Worm (Caenorhabditis elegans) whole organism, late embryonic: Measurements from ENCODE around the gene F09E10.5.

Experiments used
- C08G9.2 ChIP-seq: sonication (generic microtip); optimal IDR thresholded peaks from 2 replicates; lab custom pipeline; 2016; ENCODE audit warnings: mild to moderate bottlenecking, missing genetic modification characterization, moderate library complexity, missing compliant biosample characterization
- K02D7.2 ChIP-seq: sonication (generic microtip); optimal IDR thresholded peaks from 2 replicates; lab custom pipeline; 2017; ENCODE audit warnings: mild to moderate bottlenecking, missing genetic modification characterization, missing compliant biosample characterization
- ahr-1 ChIP-seq: sonication (generic microtip); optimal IDR thresholded peaks from 2 replicates; lab custom pipeline; 2016; ENCODE audit warnings: missing genetic modification characterization, missing compliant biosample characterization
- ceh-14 ChIP-seq: sonication (generic microtip); optimal IDR thresholded peaks from 2 replicates; lab custom pipeline; 2016; ENCODE audit warnings: missing genotype, missing genetic modification characterization, missing compliant biosample characterization
- ceh-18 ChIP-seq: sonication (generic microtip); optimal IDR thresholded peaks from 2 replicates; lab custom pipeline; 2016; ENCODE audit warnings: missing genetic modification characterization, missing compliant biosample characterization
- ceh-19 ChIP-seq: fragments of 200-800 bp; sonication (Bioruptor generic); optimal IDR thresholded peaks from 2 replicates; lab custom pipeline; 2018; ENCODE audit warnings: mild to moderate bottlenecking, missing genetic modification characterization, missing compliant biosample characterization
- ceh-2 ChIP-seq: sonication (generic microtip); optimal IDR thresholded peaks from 2 replicates; lab custom pipeline; 2016; ENCODE audit warnings: missing genotype, missing genetic modification characterization, missing compliant biosample characterization
- ceh-22 ChIP-seq: sonication (generic microtip); optimal IDR thresholded peaks from 2 replicates; lab custom pipeline; 2017; ENCODE audit warnings: missing biosample characterization, missing genetic modification characterization
- ceh-24 ChIP-seq: sonication (generic microtip); optimal IDR thresholded peaks from 2 replicates; lab custom pipeline; 2016; ENCODE audit warnings: mild to moderate bottlenecking, missing genetic modification characterization, missing compliant biosample characterization
- ceh-31 ChIP-seq: sonication (generic microtip); optimal IDR thresholded peaks from 2 replicates; lab custom pipeline; 2016; ENCODE audit warnings: missing genetic modification characterization, missing compliant biosample characterization
- ceh-34 ChIP-seq: sonication (generic microtip); optimal IDR thresholded peaks from 2 replicates; lab custom pipeline; 2016; ENCODE audit warnings: mild to moderate bottlenecking, missing genetic modification characterization, missing compliant biosample characterization
- ceh-45 ChIP-seq: fragments of 200-800 bp; sonication (Bioruptor generic); IDR thresholded peaks from 2 replicates; pipeline ENCODE4 v1.3.6; 2022; ENCODE audit warnings: missing genetic modification reagents, missing genetic modification characterization, missing compliant biosample characterization
- ceh-6 ChIP-seq: fragments of 200-800 bp; sonication (Bioruptor generic); optimal IDR thresholded peaks from 2 replicates; lab custom pipeline; 2018; ENCODE audit warnings: mild to moderate bottlenecking, missing genetic modification characterization, missing compliant biosample characterization
- dmd-4 ChIP-seq: sonication (generic microtip); optimal IDR thresholded peaks from 2 replicates; lab custom pipeline; 2016; ENCODE audit warnings: borderline replicate concordance, missing genetic modification characterization, missing compliant biosample characterization
- elt-2 ChIP-seq: sonication (generic microtip); optimal IDR thresholded peaks from 2 replicates; lab custom pipeline; 2016; ENCODE audit warnings: missing genetic modification reagents, missing genetic modification characterization, missing compliant biosample characterization
- elt-4 ChIP-seq: sonication (generic microtip); optimal IDR thresholded peaks from 2 replicates; lab custom pipeline; 2016; ENCODE audit warnings: missing genetic modification characterization, missing compliant biosample characterization
- ets-4 ChIP-seq: sonication (generic microtip); optimal IDR thresholded peaks from 2 replicates; lab custom pipeline; 2016; ENCODE audit warnings: missing genetic modification characterization, missing compliant biosample characterization
- eyg-1 ChIP-seq: sonication (generic microtip); optimal IDR thresholded peaks from 2 replicates; lab custom pipeline; 2016; ENCODE audit warnings: missing genotype, missing genetic modification characterization, missing compliant biosample characterization
- fkh-6 ChIP-seq: sonication (generic microtip); optimal IDR thresholded peaks from 2 replicates; lab custom pipeline; 2016; ENCODE audit warnings: missing genetic modification characterization, missing compliant biosample characterization
- gmeb-2 ChIP-seq: sonication (generic microtip); optimal IDR thresholded peaks from 2 replicates; lab custom pipeline; 2016; ENCODE audit warnings: missing genetic modification characterization, inconsistent platforms, missing compliant biosample characterization
- hlh-13 ChIP-seq: fragments of 200-800 bp; sonication (Bioruptor generic); optimal IDR thresholded peaks from 2 replicates; lab custom pipeline; 2018; ENCODE audit warnings: mild to moderate bottlenecking, missing genetic modification characterization, missing compliant biosample characterization
- hlh-15 ChIP-seq: sonication (generic microtip); optimal IDR thresholded peaks from 2 replicates; lab custom pipeline; 2016; ENCODE audit warnings: missing genetic modification characterization, missing compliant biosample characterization
- hlh-30 ChIP-seq: sonication (generic microtip); optimal IDR thresholded peaks from 2 replicates; lab custom pipeline; 2017; ENCODE audit warnings: antibody characterized with exemption, missing genetic modification characterization, missing compliant biosample characterization; ENCODE audit not compliant: insufficient read depth
- hlh-6 ChIP-seq: sonication (generic microtip); optimal IDR thresholded peaks from 2 replicates; lab custom pipeline; 2016; ENCODE audit warnings: missing genotype, missing genetic modification characterization, missing compliant biosample characterization
- lim-6 ChIP-seq: sonication (generic microtip); optimal IDR thresholded peaks from 2 replicates; lab custom pipeline; 2016; ENCODE audit warnings: missing genetic modification characterization, missing compliant biosample characterization
- mec-3 ChIP-seq: sonication (generic microtip); optimal IDR thresholded peaks from 2 replicates; lab custom pipeline; 2016; ENCODE audit warnings: borderline replicate concordance, missing genetic modification characterization, missing compliant biosample characterization
- nfya-1 ChIP-seq: sonication (generic microtip); optimal IDR thresholded peaks from 2 replicates; lab custom pipeline; 2017; ENCODE audit warnings: missing genetic modification characterization, mild to moderate bottlenecking, missing compliant biosample characterization, antibody characterized with exemption, moderate library complexity
- nhr-11 ChIP-seq: fragments of 150-350 bp; optimal IDR thresholded peaks from 2 replicates; lab custom pipeline; 2014; ENCODE audit warnings: missing biosample characterization, missing genetic modification characterization
- npax-4 ChIP-seq: sonication (generic microtip); optimal IDR thresholded peaks from 2 replicates; lab custom pipeline; 2016; ENCODE audit warnings: missing genetic modification characterization, missing compliant biosample characterization
- odd-2 ChIP-seq: sonication (generic microtip); optimal IDR thresholded peaks from 2 replicates; lab custom pipeline; 2017; ENCODE audit warnings: antibody characterized with exemption, mild to moderate bottlenecking, missing genetic modification characterization, missing compliant biosample characterization
- pag-3 ChIP-seq: sonication (generic microtip); optimal IDR thresholded peaks from 2 replicates; lab custom pipeline; 2016; ENCODE audit warnings: missing compliant biosample characterization, missing genetic modification characterization, borderline replicate concordance
- pat-9 ChIP-seq: fragments of 200-800 bp; sonication (Bioruptor generic); optimal IDR thresholded peaks from 2 replicates; lab custom pipeline; 2018; ENCODE audit warnings: mild to moderate bottlenecking, missing genetic modification characterization, moderate library complexity, missing compliant biosample characterization
- pax-1 ChIP-seq: fragments of 150-350 bp; optimal IDR thresholded peaks from 2 replicates; lab custom pipeline; 2014; ENCODE audit warnings: missing biosample characterization, missing genetic modification characterization
- pha-2 ChIP-seq: sonication (generic microtip); optimal IDR thresholded peaks from 2 replicates; lab custom pipeline; 2017; ENCODE audit warnings: mild to moderate bottlenecking, missing genetic modification characterization, missing compliant biosample characterization
- pqm-1 ChIP-seq: sonication (generic microtip); optimal IDR thresholded peaks from 2 replicates; lab custom pipeline; 2016; ENCODE audit warnings: missing genetic modification characterization, missing compliant biosample characterization
- pros-1 ChIP-seq: fragments of 150-350 bp; optimal IDR thresholded peaks from 2 replicates; lab custom pipeline; 2014; ENCODE audit warnings: missing biosample characterization, missing genetic modification reagents, missing genetic modification characterization
- rnt-1 ChIP-seq: sonication (generic microtip); optimal IDR thresholded peaks from 2 replicates; lab custom pipeline; 2016; ENCODE audit warnings: missing genetic modification characterization, missing compliant biosample characterization
- sdc-2 ChIP-seq: sonication (generic microtip); optimal IDR thresholded peaks from 2 replicates; lab custom pipeline; 2016; ENCODE audit warnings: missing genotype, missing genetic modification characterization, missing compliant biosample characterization
- sox-2 ChIP-seq: fragments of 200-800 bp; sonication (Bioruptor generic); IDR thresholded peaks from 2 replicates; pipeline ENCODE4 v1.3.6; 2022; ENCODE audit warnings: missing genetic modification reagents, missing genetic modification characterization, missing compliant biosample characterization
- sox-4 ChIP-seq: sonication (generic microtip); optimal IDR thresholded peaks from 2 replicates; lab custom pipeline; 2017; ENCODE audit warnings: mild to moderate bottlenecking, missing genetic modification characterization, inconsistent platforms, missing compliant biosample characterization
- syd-9 ChIP-seq: sonication (generic microtip); optimal IDR thresholded peaks from 2 replicates; lab custom pipeline; 2016; ENCODE audit warnings: mild to moderate bottlenecking, missing genetic modification characterization, moderate library complexity, missing compliant biosample characterization
- tbx-2 ChIP-seq: sonication (generic microtip); optimal IDR thresholded peaks from 2 replicates; lab custom pipeline; 2016; ENCODE audit warnings: missing genetic modification characterization, missing compliant biosample characterization
- ttx-3 ChIP-seq: sonication (generic microtip); optimal IDR thresholded peaks from 2 replicates; lab custom pipeline; 2016; ENCODE audit warnings: missing genetic modification reagents, missing genetic modification characterization, missing compliant biosample characterization
- unc-42 ChIP-seq: sonication (generic microtip); optimal IDR thresholded peaks from 2 replicates; lab custom pipeline; 2016; ENCODE audit warnings: missing genotype, missing genetic modification characterization, missing compliant biosample characterization
- unc-55 ChIP-seq: sonication (generic microtip); optimal IDR thresholded peaks from 2 replicates; lab custom pipeline; 2017; ENCODE audit warnings: missing biosample characterization, missing genetic modification reagents, missing genetic modification characterization

F09E10.5 gene

ce11 chrX:1459756-1460155 is 34.4 kb downstream of the F09E10.5 start:
- TF ChIP-seq ceh-34 (tag; lab: Kevin White, UChicago) (no peak), pat-9 (no peak), nfya-1 (tag; lab: Kevin White, UChicago) (no peak), sox-4 (tag; lab: Kevin White, UChicago) (no peak), lim-6 (no peak), C08G9.2 (tag; lab: Kevin White, UChicago) (no peak), syd-9 (no peak), sox-2 (no peak), ets-4 (tag; lab: Kevin White, UChicago) (no peak)

DNA sequence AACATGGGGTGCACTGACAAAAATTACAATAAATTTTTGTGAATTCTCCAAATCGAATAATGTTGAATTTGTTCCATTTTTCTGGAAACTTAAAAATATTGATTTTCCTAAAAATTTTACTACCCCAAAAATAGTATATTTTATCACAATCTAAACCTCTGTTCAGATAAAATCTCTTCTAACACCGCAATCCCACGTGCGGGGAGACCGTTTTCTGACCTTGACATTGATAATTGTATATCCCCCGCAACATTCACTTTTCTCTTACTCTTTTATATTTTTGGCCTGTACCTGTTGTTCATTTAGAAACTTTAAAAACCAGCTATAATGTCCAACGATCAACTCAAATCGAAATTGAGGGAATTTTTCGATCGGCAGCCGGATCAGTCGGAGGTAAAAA is 35.4 kb downstream of the F09E10.5 start, which contains the start of gene D1005.2:
Gene D1005.2 (plus strand): TSS at position 230 of the 400 bp plus-strand sequence.
- TF ChIP-seq gmeb-2 (tag; lab: Kevin White, UChicago) (no peak), K02D7.2 (no peak), pqm-1 (tag; lab: Kevin White, UChicago) (no peak), npax-4 (no peak), ceh-14 (tag; lab: Kevin White, UChicago) (no peak), pag-3 (tag; lab: Kevin White, UChicago) (no peak), ceh-34 (tag; lab: Kevin White, UChicago) (no peak), hlh-6 (tag; lab: Kevin White, UChicago) (no peak), ahr-1 (tag; lab: Kevin White, UChicago) (no peak), hlh-15 (no peak), rnt-1 (tag; lab: Kevin White, UChicago) (no peak), sox-4 (tag; lab: Kevin White, UChicago) (no peak), elt-2 (no peak), ttx-3 (tag; lab: Kevin White, UChicago) (no peak), ceh-22 (tag; lab: Kevin White, UChicago) (no peak), odd-2 (tag; lab: Kevin White, UChicago) (no peak), ceh-19 (GFP tag; lab: Kevin White, UChicago) (no peak), pax-1 (no peak), fkh-6 (tag; lab: Kevin White, UChicago) (no peak)

ce11 chrX:1456350-1457080 is 37.6 kb downstream of the F09E10.5 start:
- TF ChIP-seq ceh-18 (tag; lab: Kevin White, UChicago) (peak; percentile 42), ceh-45 (GFP tag; lab: Robert Waterston, UW) (no peak), rnt-1 (tag; lab: Kevin White, UChicago) (peak; percentile 54), hlh-30 (tag; lab: Kevin White, UChicago) (no peak), mec-3 (no peak), hlh-13 (GFP tag; lab: Kevin White, UChicago) (no peak), eyg-1 (tag; lab: Kevin White, UChicago) (no peak), unc-55 (GFP tag; lab: Kevin White, UChicago) (peak; percentile 59), dmd-4 (tag; lab: Kevin White, UChicago) (no peak), tbx-2 (tag; lab: Kevin White, UChicago) (peak; percentile 13), elt-4 (tag; lab: Kevin White, UChicago) (no peak), nhr-11 (tag; lab: Kevin White, UChicago) (no peak)

DNA sequence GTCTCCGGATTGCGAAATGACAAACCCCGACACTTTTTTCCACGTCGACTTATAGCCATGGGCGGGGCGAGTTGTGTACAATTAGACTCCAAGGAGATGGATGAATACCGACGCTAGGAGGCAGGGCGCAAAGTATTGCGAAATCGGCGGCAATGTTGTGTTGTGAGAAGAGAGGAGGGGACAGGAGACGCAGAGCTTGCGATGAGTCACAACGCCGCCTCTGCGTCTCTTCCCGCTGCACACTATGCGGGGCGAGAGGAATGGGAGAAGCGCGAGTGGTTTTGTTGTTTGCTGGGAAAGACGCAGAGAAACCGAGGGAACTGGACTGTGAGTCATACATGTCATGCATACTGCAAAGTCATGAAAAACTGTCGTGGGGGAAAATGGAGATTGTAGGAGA is 39.8 kb downstream of the F09E10.5 start:
- TF ChIP-seq ceh-18 (tag; lab: Kevin White, UChicago): peak; percentile 82
- peak; percentile 17 for TF ChIP-seq pha-2 (tag; lab: Kevin White, UChicago)
- TF ChIP-seq pqm-1 (tag; lab: Kevin White, UChicago): peak; percentile 69
- peak; percentile 67 for TF ChIP-seq ets-4 (tag; lab: Kevin White, UChicago)
- no peak for TF ChIP-seq ceh-24 (tag; lab: Kevin White, UChicago)
- TF ChIP-seq dmd-4 (tag; lab: Kevin White, UChicago): no peak
- no peak for TF ChIP-seq ceh-22 (tag; lab: Kevin White, UChicago)
- TF ChIP-seq unc-42 (tag; lab: Kevin White, UChicago): peak; percentile 50
- no peak for TF ChIP-seq ahr-1 (tag; lab: Kevin White, UChicago)
- TF ChIP-seq syd-9: peak; percentile 67
- peak; percentile 40 for TF ChIP-seq ceh-14 (tag; lab: Kevin White, UChicago)
- TF ChIP-seq ceh-31 (tag; lab: Kevin White, UChicago): peak; percentile 83
- TF ChIP-seq hlh-30 (tag; lab: Kevin White, UChicago): peak; percentile 88
- peak; percentile 82 for TF ChIP-seq nfya-1 (tag; lab: Kevin White, UChicago)
- TF ChIP-seq pros-1 (tag; lab: Kevin White, UChicago): peak; percentile 80
- TF ChIP-seq ceh-2 (tag; lab: Kevin White, UChicago): no peak
- no peak for TF ChIP-seq ceh-6 (GFP tag; lab: Kevin White, UChicago)
- TF ChIP-seq ceh-34 (tag; lab: Kevin White, UChicago): peak; percentile 75
- TF ChIP-seq fkh-6 (tag; lab: Kevin White, UChicago): no peak
- TF ChIP-seq sdc-2 (tag; lab: Kevin White, UChicago): peak; percentile 86
